Fruit fly (Drosophila melanogaster) whole organism, embryonic: Measurements from ENCODE around the gene Lamtor4.

ENCODE experiments used
- Abd-B ChIP-seq: fragments of 200-800 bp; sonication (Bioruptor generic); optimal IDR thresholded peaks from 2 replicates; lab custom pipeline; 2018; ENCODE audit warnings: missing biosample characterization, mild to moderate bottlenecking, missing genetic modification characterization, moderate library complexity
- Blimp-1 ChIP-seq: fragments of 200-800 bp; sonication (Bioruptor generic); optimal IDR thresholded peaks from 3 replicates; lab custom pipeline; 2018; ENCODE audit warnings: missing biosample characterization, missing genetic modification characterization, mild to moderate bottlenecking, moderate library complexity, missing genetic modification reagents
- CG10274 ChIP-seq: fragments of 200-800 bp; sonication (Bioruptor generic); optimal IDR thresholded peaks from 3 replicates; lab custom pipeline; 2017; ENCODE audit warnings: missing biosample characterization, mild to moderate bottlenecking, missing genetic modification characterization
- CG12391 ChIP-seq: fragments of 200-800 bp; sonication (Bioruptor generic); optimal IDR thresholded peaks from 3 replicates; lab custom pipeline; 2018; ENCODE audit warnings: missing biosample characterization, mild to moderate bottlenecking, missing genetic modification characterization, moderate library complexity
- CG12659 ChIP-seq: fragments of 200-800 bp; sonication (Bioruptor generic); optimal IDR thresholded peaks from 3 replicates; lab custom pipeline; 2017; ENCODE audit warnings: mild to moderate bottlenecking, missing biosample characterization, missing genetic modification reagents, missing genetic modification characterization
- CG13287 ChIP-seq: fragments of 200-800 bp; sonication (Bioruptor generic); IDR thresholded peaks from 2 replicates; pipeline ENCODE4 v1.3.6; 2022; ENCODE audit warnings: missing biosample characterization, missing genetic modification characterization; ENCODE audit not compliant: partially characterized antibody
- CG13775 ChIP-seq: fragments of 200-800 bp; sonication (Bioruptor generic); optimal IDR thresholded peaks from 3 replicates; lab custom pipeline; 2017; ENCODE audit warnings: missing biosample characterization, mild to moderate bottlenecking, missing genetic modification characterization
- CG14050 ChIP-seq: fragments of 200-800 bp; sonication (Bioruptor generic); IDR thresholded peaks from 3 replicates; pipeline ENCODE4 v1.3.6; 2022; ENCODE audit warnings: missing biosample characterization, missing genetic modification characterization
- CG14710 ChIP-seq: fragments of 200-800 bp; sonication (Bioruptor generic); optimal IDR thresholded peaks from 3 replicates; lab custom pipeline; 2019; ENCODE audit warnings: missing biosample characterization, mild to moderate bottlenecking, missing genetic modification characterization, moderate library complexity
- CG14965 ChIP-seq: fragments of 200-800 bp; sonication (Bioruptor generic); optimal IDR thresholded peaks from 2 replicates; lab custom pipeline; 2016; ENCODE audit warnings: missing biosample characterization, missing genetic modification characterization, borderline replicate concordance
- CG15479 ChIP-seq: fragments of 200-800 bp; sonication (Bioruptor generic); optimal IDR thresholded peaks from 3 replicates; lab custom pipeline; 2019; ENCODE audit warnings: missing biosample characterization, mild to moderate bottlenecking, missing genetic modification characterization, moderate library complexity
- CG18599 ChIP-seq: fragments of 200-800 bp; sonication (Bioruptor generic); optimal IDR thresholded peaks from 3 replicates; lab custom pipeline; 2017; ENCODE audit warnings: missing biosample characterization, missing genetic modification characterization, mild to moderate bottlenecking, moderate library complexity, missing genetic modification reagents
- CG2202 ChIP-seq: fragments of 200-800 bp; sonication (Bioruptor generic); optimal IDR thresholded peaks from 2 replicates; lab custom pipeline; 2018; ENCODE audit warnings: missing biosample characterization, mild to moderate bottlenecking, missing genetic modification characterization
- CG2712 ChIP-seq: fragments of 200-800 bp; optimal IDR thresholded peaks from 3 replicates; lab custom pipeline; 2019; ENCODE audit warnings: missing biosample characterization, mild to moderate bottlenecking, missing genetic modification characterization, moderate library complexity
- CG4730 ChIP-seq: fragments of 200-800 bp; sonication (Bioruptor generic); IDR thresholded peaks from 2 replicates; pipeline ENCODE4 v1.3.6; 2022; ENCODE audit warnings: missing biosample characterization, missing genetic modification characterization
- CG7745 ChIP-seq: fragments of 200-800 bp; sonication (Bioruptor generic); optimal IDR thresholded peaks from 2 replicates; lab custom pipeline; 2018; ENCODE audit warnings: missing biosample characterization, mild to moderate bottlenecking, missing genetic modification characterization, moderate library complexity
- CG8359 ChIP-seq: fragments of 200-800 bp; sonication (Bioruptor generic); optimal IDR thresholded peaks from 2 replicates; lab custom pipeline; 2017; ENCODE audit warnings: missing biosample characterization, mild to moderate bottlenecking, missing genetic modification characterization, borderline replicate concordance
- Chrac-16 ChIP-seq: fragments of 200-800 bp; sonication (Bioruptor generic); optimal IDR thresholded peaks from 3 replicates; lab custom pipeline; 2016; ENCODE audit warnings: missing biosample characterization, missing genetic modification characterization
- Fer1 ChIP-seq: fragments of 200-800 bp; sonication (Bioruptor generic); optimal IDR thresholded peaks from 2 replicates; lab custom pipeline; 2017; ENCODE audit warnings: missing biosample characterization, mild to moderate bottlenecking, missing genetic modification characterization
- Gsc ChIP-seq: fragments of 200-800 bp; sonication (Bioruptor generic); IDR thresholded peaks from 2 replicates; pipeline ENCODE4 v1.3.6; 2022; ENCODE audit warnings: missing biosample characterization, missing genetic modification characterization
- Gug ChIP-seq: fragments of 200-800 bp; sonication (Bioruptor generic); IDR thresholded peaks from 4 replicates; pipeline ENCODE4 v1.3.6; 2022; ENCODE audit warnings: missing biosample characterization, missing genetic modification characterization
- HLHmδ ChIP-seq: fragments of 200-800 bp; sonication (Bioruptor generic); optimal IDR thresholded peaks from 2 replicates; lab custom pipeline; 2018; ENCODE audit warnings: missing biosample characterization, mild to moderate bottlenecking, missing genetic modification characterization, moderate library complexity
- HmgD ChIP-seq: fragments of 200-800 bp; sonication (Bioruptor generic); optimal IDR thresholded peaks from 3 replicates; lab custom pipeline; 2016; ENCODE audit warnings: missing biosample characterization, missing genetic modification characterization
- Hmx ChIP-seq: fragments of 200-800 bp; sonication (Bioruptor generic); optimal IDR thresholded peaks from 2 replicates; lab custom pipeline; 2016; ENCODE audit warnings: missing biosample characterization, missing genetic modification characterization
- Max ChIP-seq: fragments of 200-800 bp; sonication (Bioruptor generic); optimal IDR thresholded peaks from 2 replicates; lab custom pipeline; 2016; ENCODE audit warnings: missing biosample characterization, mild to moderate bottlenecking, missing genetic modification characterization
- Scr ChIP-seq: fragments of 200-800 bp; sonication (Bioruptor generic); IDR thresholded peaks from 2 replicates; pipeline ENCODE4 v1.3.6; 2022; ENCODE audit warnings: missing biosample characterization, missing genetic modification characterization; ENCODE audit not compliant: partially characterized antibody
- Sry-β ChIP-seq: fragments of 200-800 bp; sonication (Bioruptor generic); optimal IDR thresholded peaks from 2 replicates; lab custom pipeline; 2018; ENCODE audit warnings: missing biosample characterization, mild to moderate bottlenecking, missing genetic modification characterization, moderate library complexity
- Ssrp ChIP-seq: fragments of 200-800 bp; sonication (Bioruptor generic); optimal IDR thresholded peaks from 2 replicates; lab custom pipeline; 2018; ENCODE audit warnings: missing biosample characterization, mild to moderate bottlenecking, missing genetic modification characterization, moderate library complexity
- Taf1 ChIP-seq: fragments of 200-800 bp; sonication (Bioruptor generic); IDR thresholded peaks from 2 replicates; pipeline ENCODE4 v1.3.6; 2022; ENCODE audit warnings: missing biosample characterization, missing genetic modification characterization
- ab ChIP-seq: fragments of 200-800 bp; sonication (Bioruptor generic); optimal IDR thresholded peaks from 2 replicates; lab custom pipeline; 2016; ENCODE audit warnings: missing biosample characterization, missing genetic modification characterization
- ac ChIP-seq: fragments of 200-800 bp; sonication (Bioruptor generic); optimal IDR thresholded peaks from 3 replicates; lab custom pipeline; 2017; ENCODE audit warnings: missing biosample characterization, mild to moderate bottlenecking, missing genetic modification characterization
- ara ChIP-seq: fragments of 200-800 bp; sonication (Bioruptor generic); IDR thresholded peaks from 2 replicates; pipeline ENCODE4 v1.3.6; 2022; ENCODE audit warnings: missing biosample characterization, missing genetic modification characterization
- az2 ChIP-seq: fragments of 200-800 bp; sonication (Bioruptor generic); optimal IDR thresholded peaks from 3 replicates; lab custom pipeline; 2016; ENCODE audit warnings: missing biosample characterization, missing genetic modification characterization
- bsh ChIP-seq, 2 experiments: fragments of 200-800 bp; sonication (Bioruptor generic); optimal IDR thresholded peaks; 2 replicates each; lab custom pipeline; 2017 to 2018; ENCODE audit warnings: mild to moderate bottlenecking in 2 of 2, missing biosample characterization in 2 of 2, missing genetic modification characterization in 2 of 2, moderate library complexity in 1 of 2
- cg ChIP-seq: fragments of 200-800 bp; sonication (Bioruptor generic); optimal IDR thresholded peaks from 3 replicates; lab custom pipeline; 2019; ENCODE audit warnings: missing biosample characterization, mild to moderate bottlenecking, missing genetic modification characterization, moderate library complexity
- chif ChIP-seq, 2 experiments: fragments of 200-800 bp; sonication (Bioruptor generic); optimal IDR thresholded peaks; 3 replicates each; lab custom pipeline; 2016; ENCODE audit warnings: missing biosample characterization in 2 of 2, missing genetic modification characterization in 2 of 2
- chn ChIP-seq: fragments of 200-800 bp; sonication (Bioruptor generic); optimal IDR thresholded peaks from 2 replicates; lab custom pipeline; 2016; ENCODE audit warnings: missing biosample characterization, missing genetic modification characterization
- danr ChIP-seq: fragments of 200-800 bp; sonication (Bioruptor generic); IDR thresholded peaks from 2 replicates; pipeline ENCODE4 v1.3.6; 2022; ENCODE audit warnings: missing biosample characterization, missing genetic modification characterization
- klu ChIP-seq: fragments of 200-800 bp; sonication (Bioruptor generic); IDR thresholded peaks from 2 replicates; pipeline ENCODE4 v1.3.6; 2022; ENCODE audit warnings: missing biosample characterization, missing genetic modification characterization
- knrl ChIP-seq: fragments of 200-800 bp; sonication (Bioruptor generic); IDR thresholded peaks from 3 replicates; pipeline ENCODE4 v1.3.6; 2022; ENCODE audit warnings: missing biosample characterization, missing genetic modification characterization; ENCODE audit not compliant: partially characterized antibody
- lola ChIP-seq, 3 experiments: fragments of >200 bp in 2 of 3; fragments of 200-800 bp in 1 of 3; sonication (Bioruptor generic) in 1 of 3; optimal IDR thresholded peaks; 2 replicates each; lab custom pipeline; 2017 to 2019; ENCODE audit warnings: missing biosample characterization in 3 of 3, missing genetic modification characterization in 3 of 3, mild to moderate bottlenecking in 1 of 3, moderate library complexity in 1 of 3
- org-1 ChIP-seq: fragments of 200-800 bp; sonication (Bioruptor generic); optimal IDR thresholded peaks from 2 replicates; lab custom pipeline; 2017; ENCODE audit warnings: missing biosample characterization, missing genetic modification characterization
- rib ChIP-seq: fragments of 200-800 bp; sonication (Bioruptor generic); IDR thresholded peaks from 2 replicates; pipeline ENCODE4 v1.3.6; 2022; ENCODE audit warnings: missing biosample characterization, missing genetic modification characterization
- scrt ChIP-seq: fragments of 200-800 bp; sonication (Bioruptor generic); optimal IDR thresholded peaks from 2 replicates; lab custom pipeline; 2018; ENCODE audit warnings: missing biosample characterization, mild to moderate bottlenecking, missing genetic modification characterization, moderate library complexity
- so ChIP-seq: fragments of 200-800 bp; sonication (Bioruptor generic); IDR thresholded peaks from 3 replicates; pipeline ENCODE4 v1.3.6; 2022; ENCODE audit warnings: missing biosample characterization, missing genetic modification characterization
- tio ChIP-seq: fragments of 200-800 bp; sonication (Bioruptor generic); optimal IDR thresholded peaks from 2 replicates; lab custom pipeline; 2017; ENCODE audit warnings: missing biosample characterization, missing genetic modification characterization, inconsistent platforms
- unpg ChIP-seq: fragments of 200-800 bp; sonication (Bioruptor generic); optimal IDR thresholded peaks from 3 replicates; lab custom pipeline; 2018; ENCODE audit warnings: missing biosample characterization, mild to moderate bottlenecking, missing genetic modification characterization, moderate library complexity
- vvl ChIP-seq: fragments of 200-800 bp; sonication (Bioruptor generic); IDR thresholded peaks from 2 replicates; pipeline ENCODE4 v1.3.6; 2022; ENCODE audit warnings: missing biosample characterization, missing genetic modification characterization
- yki ChIP-seq: fragments of >200 bp; optimal IDR thresholded peaks from 3 replicates; lab custom pipeline; 2018
- zen ChIP-seq: fragments of 200-800 bp; sonication (Bioruptor generic); optimal IDR thresholded peaks from 3 replicates; lab custom pipeline; 2018; ENCODE audit warnings: missing biosample characterization, mild to moderate bottlenecking, missing genetic modification characterization, moderate library complexity

Gene Lamtor4

DNA sequence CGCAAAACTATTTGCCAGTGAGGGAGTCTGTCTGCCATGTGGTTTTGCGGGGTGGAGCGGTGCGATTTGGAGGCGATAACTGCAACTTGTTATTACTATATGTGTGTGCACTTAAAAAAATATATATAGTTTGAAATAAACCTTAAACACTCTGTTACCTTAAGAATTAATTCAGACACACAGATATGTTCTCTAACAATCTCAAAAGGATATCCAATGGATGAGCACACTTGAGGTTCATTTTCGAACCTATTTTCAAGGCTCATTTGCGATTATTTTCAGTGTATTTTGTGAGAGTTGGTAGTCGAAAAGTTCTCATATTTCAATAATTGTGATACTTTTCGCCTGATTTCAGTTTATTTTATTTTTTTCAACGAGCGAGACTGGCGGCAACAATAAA is 14.7 kb upstream of the Lamtor4 start (continued):
- TF ChIP-seq klu (GFP tag; lab: Robert Waterston, UW) (no peak), Gsc (GFP tag; lab: Robert Waterston, UW) (no peak), Taf1 (GFP tag; lab: Robert Waterston, UW) (no peak), CG14710 (peak; percentile 15), Scr (GFP tag; lab: Robert Waterston, UW) (no peak), Chrac-16 (peak; percentile 11), rib (GFP tag; lab: Robert Waterston, UW) (no peak), vvl (no peak), so (GFP tag; lab: Robert Waterston, UW) (no peak), CG2712 (tag; lab: Kevin White, UChicago) (peak; percentile 24), CG8359 (GFP tag; lab: Kevin White, UChicago) (no peak), Fer1 (GFP tag; lab: Kevin White, UChicago) (no peak), CG12659 (GFP tag; lab: Kevin White, UChicago) (no peak), lola (GFP tag; optimal IDR thresholded peaks at IDR 0.05; lab: Kevin White, UChicago) (peak in 1 of 3 experiments; percentile 37), CG14050 (GFP tag; lab: Robert Waterston, UW) (no peak), danr (GFP tag; lab: Robert Waterston, UW) (no peak), CG13287 (GFP tag; lab: Robert Waterston, UW) (no peak), ab (GFP tag; lab: Kevin White, UChicago) (no peak), HmgD (GFP tag; lab: Kevin White, UChicago) (no peak), az2 (peak; percentile 22), Gug (GFP tag; lab: Robert Waterston, UW) (no peak), Sry-β (GFP tag; lab: Kevin White, UChicago) (no peak), knrl (no peak), ara (GFP tag; lab: Robert Waterston, UW) (no peak), chif (GFP tag; optimal IDR thresholded peaks at IDR 0.05; lab: Kevin White, UChicago) (peak in 1 of 2 experiments; percentile 21), CG10274 (no peak), scrt (GFP tag; lab: Kevin White, UChicago) (no peak), org-1 (no peak), tio (GFP tag; lab: Kevin White, UChicago) (no peak), Max (GFP tag; lab: Kevin White, UChicago) (no peak), bsh (GFP tag; optimal IDR thresholded peaks at IDR 0.05; lab: Kevin White, UChicago) (peak in 1 of 2 experiments; percentile 51), CG7745 (tag; lab: Kevin White, UChicago) (no peak), zen (tag; lab: Kevin White, UChicago) (peak; percentile 14), yki (lab: Kevin White, UChicago) (no peak), Hmx (no peak), CG2202 (tag; lab: Kevin White, UChicago) (peak; percentile 16), CG15479 (no peak), Blimp-1 (GFP tag; lab: Kevin White, UChicago) (peak; percentile 16), CG4730 (GFP tag; lab: Robert Waterston, UW) (no peak), CG14965 (GFP tag; lab: Kevin White, UChicago) (no peak), unpg (peak; percentile 23), ac (peak; percentile 19), CG12391 (tag; lab: Kevin White, UChicago) (peak; percentile 32), Ssrp (peak; percentile 6), cg (GFP tag; lab: Kevin White, UChicago) (no peak), Abd-B (no peak), CG13775 (GFP tag; lab: Kevin White, UChicago) (peak; percentile 6), CG18599 (GFP tag; lab: Kevin White, UChicago) (no peak), HLHmδ (GFP tag; lab: Kevin White, UChicago) (no peak), chn (GFP tag; lab: Kevin White, UChicago) (no peak)
